Fruit fly (Drosophila melanogaster): ENCODE measurements around the gene Spps.

Gene Spps

DNA sequence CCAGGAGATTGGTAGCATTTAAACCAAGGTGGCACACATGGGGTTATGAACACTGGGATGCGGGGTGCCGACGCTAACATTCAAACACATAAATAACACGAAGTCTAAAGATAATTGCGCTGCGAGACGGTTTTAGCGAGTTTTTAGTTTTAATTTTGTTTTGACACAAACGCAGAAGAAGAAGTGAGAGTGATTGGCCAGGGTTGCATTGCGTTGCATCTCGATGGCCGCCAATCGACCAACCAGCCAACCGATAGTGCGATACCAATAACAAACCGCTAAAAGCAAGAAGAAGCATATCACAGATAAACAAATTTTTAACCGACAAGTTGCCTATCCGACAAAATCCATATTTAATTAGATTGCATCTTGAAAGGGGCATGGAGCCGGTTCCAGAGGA, at the start of gene Spps, which contains the start of gene CG13609:
TSS of gene Spps (minus strand) at position 191 of the 400 bp plus-strand sequence.
TSS of gene CG13609 (plus strand) at position 280 of the 400 bp plus-strand sequence.
- peak; percentile 33 for TF ChIP-seq CG17801 (GFP tag; optimal IDR thresholded peaks at IDR 0.05; ENCODE audit: partially characterized antibody)

DNA sequence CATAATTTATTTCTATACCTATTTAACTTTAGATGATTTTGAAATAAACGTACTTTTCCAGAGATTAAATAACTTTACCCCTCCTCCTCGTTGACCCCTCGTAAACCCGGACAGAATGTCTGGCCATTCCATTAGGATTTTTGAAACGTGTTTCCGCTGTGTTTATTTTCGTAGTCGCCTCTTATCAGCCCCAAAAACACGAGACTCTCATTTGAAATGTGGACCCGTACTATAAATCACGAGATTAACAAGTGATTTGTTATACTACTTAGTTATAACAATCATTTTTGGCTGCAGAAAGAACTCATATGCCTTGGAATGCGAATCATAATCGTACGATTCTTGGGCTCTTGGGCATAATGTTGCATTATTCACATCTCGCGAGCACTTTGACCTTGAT, 48.7 kb upstream of the Spps start:
- TF ChIP-seq CG17801 (GFP tag; optimal IDR thresholded peaks at IDR 0.05; ENCODE audit: partially characterized antibody) = no peak

DNA sequence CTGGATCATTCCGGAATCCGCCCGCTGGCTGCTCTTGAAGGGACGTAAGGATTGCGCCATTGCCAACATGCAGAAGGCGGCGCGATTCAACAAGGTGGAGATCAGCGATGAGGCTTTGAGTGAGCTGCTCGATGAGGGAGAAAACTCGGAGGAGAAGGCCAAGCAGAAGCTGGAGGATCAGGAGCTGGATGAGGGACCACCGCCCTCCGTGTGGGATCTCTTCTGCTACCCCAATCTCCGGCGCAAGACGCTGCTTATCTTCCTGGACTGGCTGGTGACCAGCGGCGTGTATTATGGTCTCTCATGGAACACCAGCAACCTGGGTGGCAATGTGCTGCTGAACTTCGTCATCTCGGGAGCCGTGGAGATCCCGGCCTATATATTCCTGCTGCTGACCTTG, 47.5 kb upstream of the Spps start:
- TF ChIP-seq CG17801 (GFP tag; optimal IDR thresholded peaks at IDR 0.05; ENCODE audit: partially characterized antibody) = no peak

DNA sequence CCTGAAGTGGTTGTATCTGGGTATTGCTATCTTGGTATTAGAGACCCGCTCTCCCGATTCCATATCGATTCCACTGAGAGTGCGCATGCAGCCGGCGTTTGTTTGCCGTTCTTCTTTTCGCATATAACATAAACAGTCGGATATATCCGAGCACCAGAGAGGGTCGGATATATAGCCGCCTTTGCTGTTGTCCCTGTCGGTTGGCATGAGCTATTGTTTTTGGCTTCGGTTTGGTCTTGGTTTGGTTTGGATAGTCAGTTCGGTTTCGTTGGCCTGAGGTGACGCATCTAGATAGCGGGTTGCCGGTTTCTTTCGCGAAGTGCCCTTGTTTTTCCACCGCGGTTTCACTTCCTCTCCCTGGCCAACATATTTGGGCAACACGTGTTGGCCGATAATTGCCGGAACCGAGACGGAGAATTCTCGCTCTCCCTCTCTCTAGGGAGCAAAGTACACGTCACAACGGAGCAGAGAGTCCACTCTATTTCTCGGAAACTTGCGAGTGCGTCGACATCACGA, 46.1 kb upstream of the Spps start, which contains the start of gene Orct2:
TSS of gene Orct2 (plus strand) at position 255 of the 516 bp plus-strand sequence.
- TF ChIP-seq CG17801 (GFP tag; optimal IDR thresholded peaks at IDR 0.05; ENCODE audit: partially characterized antibody) = peak; percentile 37

DNA sequence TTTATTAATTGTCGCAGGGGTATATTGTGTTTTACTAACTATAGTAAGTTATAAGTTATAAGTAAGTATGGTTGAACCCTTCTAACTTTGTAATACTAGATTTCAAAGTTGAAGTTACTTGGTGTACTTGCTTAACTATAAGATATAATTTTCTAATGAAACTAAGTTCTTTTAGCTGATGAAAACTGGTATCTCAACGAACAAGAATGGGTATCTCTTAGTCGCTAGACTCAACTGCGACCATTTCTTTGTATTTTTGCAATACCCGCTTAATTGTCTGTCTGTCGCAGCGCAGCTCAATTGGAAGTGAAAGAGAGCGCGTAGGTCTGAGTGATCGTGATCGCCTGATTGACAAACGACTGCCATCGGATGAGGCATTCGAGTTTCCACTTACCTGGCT, 45.5 kb upstream of the Spps start:
- TF ChIP-seq CG17801 (GFP tag; optimal IDR thresholded peaks at IDR 0.05; ENCODE audit: partially characterized antibody) = peak; percentile 58

DNA sequence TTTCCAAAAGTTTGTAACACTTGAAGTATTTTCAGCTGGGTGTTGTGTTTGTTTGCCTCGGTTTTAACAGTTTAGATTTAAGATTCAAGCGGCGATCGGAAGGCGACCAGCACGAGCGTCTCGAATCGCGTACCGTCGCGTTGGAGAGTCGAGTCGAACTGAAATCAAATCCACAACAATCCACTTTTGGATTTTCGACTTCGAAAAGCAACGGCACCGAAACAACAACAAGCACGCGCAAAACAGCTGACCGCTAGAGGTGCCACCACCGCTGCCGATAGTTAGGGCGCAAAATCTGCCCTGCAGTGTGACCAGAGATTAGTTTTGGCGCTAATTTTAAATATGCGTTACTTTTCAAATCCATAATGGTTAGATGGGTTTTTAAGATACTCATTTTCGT, 44.3 kb upstream of the Spps start, which contains the start of gene jar:
TSS of gene jar (minus strand) at position 163 of the 400 bp plus-strand sequence.
- TF ChIP-seq CG17801 (GFP tag; optimal IDR thresholded peaks at IDR 0.05; ENCODE audit: partially characterized antibody) = peak; percentile 74

DNA sequence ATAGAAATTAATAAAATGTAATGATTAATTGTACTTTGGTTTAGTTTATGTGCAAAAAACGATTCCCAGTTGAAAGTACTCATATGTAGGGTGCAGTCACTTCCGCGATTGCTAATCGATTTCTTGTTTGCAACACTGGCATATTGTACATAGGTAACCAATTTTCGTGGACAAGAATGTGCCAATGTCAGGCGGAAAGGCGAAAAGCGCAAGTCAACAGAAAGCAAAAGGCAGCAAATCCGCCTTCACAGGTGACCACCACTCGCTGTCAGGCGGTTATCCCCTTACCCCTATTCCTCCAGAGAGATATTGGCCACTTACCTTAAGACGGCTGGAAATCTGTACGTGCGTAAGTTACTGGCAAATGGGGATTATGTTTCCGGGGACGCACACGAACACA, 43.8 kb upstream of the Spps start:
- no peak for TF ChIP-seq CG17801 (GFP tag; optimal IDR thresholded peaks at IDR 0.05; ENCODE audit: partially characterized antibody)

DNA sequence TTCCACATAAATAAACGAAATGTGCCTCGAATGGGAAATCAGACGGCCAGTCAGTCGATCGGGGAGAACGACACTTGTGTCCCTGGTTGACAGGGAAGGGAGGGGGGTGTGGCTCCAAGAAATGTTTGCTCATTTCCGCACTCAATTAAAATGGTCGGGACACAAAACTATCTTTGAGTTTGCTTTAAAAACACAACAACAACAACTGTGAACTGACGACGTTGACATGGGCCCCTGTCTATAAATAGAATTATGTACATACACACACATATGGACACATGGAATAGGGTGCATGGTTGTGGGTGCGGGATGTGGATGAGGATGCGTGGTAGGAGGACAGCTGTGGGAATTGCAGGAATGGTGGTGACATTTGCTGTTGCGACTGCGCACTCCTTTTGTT, 43.3 kb upstream of the Spps start:
- no peak for TF ChIP-seq CG17801 (GFP tag; optimal IDR thresholded peaks at IDR 0.05; ENCODE audit: partially characterized antibody)

DNA sequence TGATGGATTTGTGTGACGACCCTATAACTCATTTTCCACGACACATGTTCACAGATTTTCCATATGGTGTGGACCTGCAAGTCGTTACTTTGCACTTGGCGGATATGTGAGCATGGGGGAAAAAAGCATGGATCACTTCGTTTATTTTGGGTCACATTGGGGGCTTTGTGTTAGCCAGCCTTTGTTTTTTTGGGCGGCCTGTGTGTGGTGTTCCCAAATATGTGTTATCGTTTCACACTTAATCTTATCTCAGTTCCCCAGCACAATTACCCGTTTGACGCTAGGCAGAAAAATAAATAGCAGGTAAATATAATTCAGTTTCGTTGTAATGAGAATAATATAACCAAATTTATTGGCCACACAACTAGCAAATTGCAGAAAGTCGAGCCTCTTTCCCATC, 41.6 kb upstream of the Spps start:
- TF ChIP-seq CG17801 (GFP tag; optimal IDR thresholded peaks at IDR 0.05; ENCODE audit: partially characterized antibody) = no peak

DNA sequence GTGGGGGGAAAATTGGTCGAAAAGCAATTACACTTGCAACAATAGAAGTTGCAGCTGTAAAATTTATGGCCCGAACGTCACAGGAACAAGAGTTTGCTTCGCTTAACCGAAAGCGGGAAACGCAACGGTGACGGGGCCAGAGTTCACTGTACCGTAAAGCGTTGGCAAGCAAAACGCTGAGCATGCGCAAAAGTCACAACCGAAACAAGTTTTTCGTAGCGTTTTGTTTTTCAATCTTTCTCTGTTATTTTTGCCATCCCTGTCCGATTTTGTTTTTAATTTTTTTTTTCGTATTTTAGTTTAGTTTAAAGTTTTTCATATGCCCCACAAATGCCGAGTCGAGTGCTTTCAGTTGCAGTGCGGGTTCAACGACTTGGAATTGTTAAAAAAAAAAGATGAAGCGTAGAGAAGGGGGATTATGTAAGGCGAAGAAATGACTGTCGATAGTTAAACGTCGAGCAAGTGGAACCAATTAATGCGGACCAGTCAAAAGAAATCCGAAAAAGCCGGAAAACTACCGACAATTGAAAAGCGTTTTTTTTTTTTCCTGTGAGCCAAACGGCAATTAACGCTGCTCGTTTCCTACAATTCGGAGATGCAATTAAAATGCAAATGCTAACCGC, 41.0 kb upstream of the Spps start:
- TF ChIP-seq CG17801 (GFP tag; optimal IDR thresholded peaks at IDR 0.05; ENCODE audit: partially characterized antibody) = peak; percentile 42

DNA sequence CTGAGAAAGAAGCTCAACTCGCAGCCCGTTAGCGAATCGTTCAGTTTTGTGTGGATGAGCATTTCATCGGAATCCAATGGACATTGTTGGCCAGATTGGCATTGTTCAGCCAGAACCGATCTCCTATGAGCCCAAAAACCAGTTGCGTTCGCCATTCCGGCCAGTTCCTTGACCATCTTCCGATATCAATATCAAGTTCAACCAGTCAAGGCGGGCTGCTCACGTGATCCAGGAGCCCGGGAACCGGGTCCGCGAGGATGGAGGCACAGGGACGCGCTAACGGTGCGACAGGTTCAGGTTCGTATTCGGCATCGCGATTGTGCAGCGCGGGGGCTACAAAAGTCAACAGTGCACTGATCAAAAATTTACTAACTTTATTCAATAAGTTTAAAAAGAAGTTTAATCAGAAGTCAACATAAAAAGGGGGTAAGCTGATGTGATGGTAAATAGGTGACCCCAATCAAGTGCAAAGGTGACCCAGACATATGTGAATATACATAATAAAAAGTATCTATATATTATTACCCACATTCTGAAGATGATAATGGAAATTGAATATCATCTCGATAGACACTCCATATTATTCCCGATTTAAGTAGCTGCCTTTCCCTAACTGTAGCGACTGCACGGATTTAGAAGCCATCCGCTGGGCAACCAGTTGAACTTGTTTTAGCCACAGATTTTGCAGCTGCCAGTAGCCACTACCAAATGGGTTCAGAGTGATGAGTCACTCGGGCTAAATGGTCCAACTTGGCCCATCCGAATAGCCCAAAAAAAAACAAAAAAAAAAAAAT, 40.2 kb upstream of the Spps start:
- no peak for TF ChIP-seq CG17801 (GFP tag; optimal IDR thresholded peaks at IDR 0.05; ENCODE audit: partially characterized antibody)

DNA sequence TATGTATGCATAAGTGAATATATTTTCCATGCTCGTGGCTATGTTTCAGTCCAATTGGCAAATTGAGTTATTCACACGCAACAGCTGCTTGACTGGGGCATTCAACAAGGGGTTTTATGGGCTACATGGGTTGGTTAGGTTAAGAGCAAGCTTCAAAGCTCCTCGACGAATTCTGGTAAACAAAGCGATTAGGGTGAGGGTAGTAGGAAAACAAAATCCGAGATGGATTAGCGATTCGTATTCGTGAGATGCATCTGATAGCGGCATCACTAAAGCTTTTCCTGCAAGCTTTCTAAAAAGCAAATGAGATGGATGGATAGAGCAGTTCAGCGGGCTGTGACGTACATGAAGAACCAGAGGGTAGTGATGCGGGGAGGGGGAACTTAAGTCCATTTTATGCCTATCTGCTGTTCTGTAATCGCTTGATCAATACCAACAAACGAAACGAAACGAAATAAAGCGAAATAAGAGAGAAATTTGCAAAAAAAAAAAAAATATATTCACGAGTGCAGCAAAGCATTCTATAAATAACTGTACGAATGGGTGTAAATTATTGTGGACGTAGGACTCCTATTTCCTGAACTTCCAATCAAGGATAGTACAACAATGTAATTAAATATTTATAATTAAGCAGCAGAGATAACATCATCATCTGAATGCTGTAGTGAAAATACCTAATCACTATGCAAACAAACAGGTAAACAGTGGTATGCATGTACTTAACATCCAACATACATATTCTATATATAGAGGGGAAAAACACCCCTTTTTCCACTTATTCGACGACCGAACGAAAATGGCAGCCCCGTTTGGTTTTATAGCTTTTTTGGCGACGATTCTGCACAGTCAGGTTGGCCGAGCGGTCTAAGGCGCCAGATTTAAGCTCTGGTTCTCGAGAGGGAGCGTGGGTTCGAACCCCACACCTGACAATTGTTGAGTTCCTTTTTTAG, 38.0 kb upstream of the Spps start:
- peak; percentile 26 for TF ChIP-seq CG17801 (GFP tag; optimal IDR thresholded peaks at IDR 0.05; ENCODE audit: partially characterized antibody)

DNA sequence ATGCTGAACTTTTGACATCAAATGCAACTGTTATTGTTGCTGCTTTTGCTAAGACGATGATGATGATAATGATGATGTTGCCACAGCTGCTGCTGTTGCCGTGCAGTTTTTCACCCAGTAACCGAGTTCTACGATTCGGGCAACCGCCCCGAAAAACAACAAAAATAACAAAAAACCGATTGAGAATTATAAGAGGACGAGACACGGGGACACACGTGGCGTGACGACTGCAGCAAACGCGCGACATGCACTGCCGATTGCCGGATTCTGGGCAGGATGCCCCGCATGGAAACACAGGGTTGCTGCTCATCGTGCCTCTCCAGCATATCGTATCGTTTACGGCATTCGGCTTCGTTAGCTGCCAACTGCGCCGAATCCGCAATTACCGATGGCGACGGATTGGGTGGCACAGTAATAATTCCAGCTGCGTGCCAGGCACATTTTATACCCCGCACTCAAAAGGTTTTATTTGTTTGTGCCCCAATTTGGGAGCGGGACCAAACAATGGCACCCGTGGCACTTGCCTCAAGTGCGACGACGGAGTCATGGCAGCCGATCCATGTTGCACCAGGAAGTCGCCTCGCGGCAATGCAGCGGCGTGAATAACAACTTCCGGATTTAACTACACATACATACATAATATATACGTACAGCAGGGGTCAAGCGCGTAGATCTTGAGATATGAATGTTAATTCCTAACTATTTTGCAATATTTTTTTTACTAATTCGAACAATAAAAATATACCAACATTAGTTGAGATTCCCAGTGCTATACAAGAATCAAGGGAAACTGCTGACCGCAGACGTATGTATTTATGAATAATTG, 37.1 kb upstream of the Spps start:
- no peak for TF ChIP-seq CG17801 (GFP tag; optimal IDR thresholded peaks at IDR 0.05; ENCODE audit: partially characterized antibody)

DNA sequence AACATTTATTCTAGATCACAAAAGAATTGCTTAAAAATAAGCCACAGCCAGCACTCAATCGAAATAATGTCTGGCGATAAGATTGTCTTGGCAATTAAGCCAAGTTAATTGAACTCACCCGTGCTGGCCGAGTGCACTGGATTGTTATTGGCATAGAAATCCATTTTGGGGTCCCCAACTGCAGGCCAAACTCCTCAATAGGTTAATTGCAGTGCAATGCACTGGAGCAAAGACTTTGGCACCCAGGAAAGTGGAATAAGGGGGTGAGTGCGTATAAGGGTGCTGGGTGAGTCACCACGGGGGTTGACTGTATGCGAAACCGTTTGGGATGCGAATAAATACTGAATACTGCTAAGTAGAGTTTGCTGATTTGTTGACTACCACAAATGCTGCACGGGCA, 36.2 kb upstream of the Spps start:
- no peak for TF ChIP-seq CG17801 (GFP tag; optimal IDR thresholded peaks at IDR 0.05; ENCODE audit: partially characterized antibody)
